Worm (Caenorhabditis elegans) whole organism, L2 larva: ENCODE data around the gene T23B5.4.

Experiments
- ama-1 ChIP-seq: fragments of 150-350 bp; optimal IDR thresholded peaks from 2 replicates; lab custom pipeline; 2018; ENCODE audit warnings: inconsistent platforms
- ceh-82 ChIP-seq: fragments of 150-350 bp; optimal IDR thresholded peaks from 2 replicates; lab custom pipeline; 2014; ENCODE audit warnings: missing biosample characterization, missing genetic modification characterization
- dmd-4 ChIP-seq: sonication (generic microtip); optimal IDR thresholded peaks from 2 replicates; lab custom pipeline; 2017; ENCODE audit warnings: missing biosample characterization, missing genetic modification characterization
- egl-27 ChIP-seq: sonication (generic microtip); optimal IDR thresholded peaks from 3 replicates; lab custom pipeline; 2017; ENCODE audit warnings: missing biosample characterization, missing genetic modification reagents, missing genetic modification characterization
- elt-3 ChIP-seq: sonication (generic microtip); optimal IDR thresholded peaks from 2 replicates; lab custom pipeline; 2017; ENCODE audit warnings: missing biosample characterization, missing genetic modification characterization
- fos-1 ChIP-seq: fragments of 150-350 bp; optimal IDR thresholded peaks from 2 replicates; lab custom pipeline; 2014; ENCODE audit warnings: missing biosample characterization, missing genetic modification characterization
- lin-39 ChIP-seq: fragments of 150-350 bp; optimal IDR thresholded peaks from 2 replicates; lab custom pipeline; 2014; ENCODE audit warnings: missing biosample characterization, missing genetic modification reagents, missing genetic modification characterization
- mdl-1 ChIP-seq, 2 experiments: fragments of 150-350 bp in 1 of 2; sonication (generic microtip) in 1 of 2; optimal IDR thresholded peaks; 2 replicates each; lab custom pipeline; 2017; ENCODE audit warnings: missing biosample characterization in 2 of 2, missing genetic modification characterization in 2 of 2
- nhr-12 ChIP-seq: fragments of 150-350 bp; optimal IDR thresholded peaks from 2 replicates; lab custom pipeline; 2014; ENCODE audit warnings: missing biosample characterization, missing genetic modification characterization
- nhr-237 ChIP-seq: fragments of 150-350 bp; optimal IDR thresholded peaks from 2 replicates; lab custom pipeline; 2014; ENCODE audit warnings: missing biosample characterization, missing genetic modification characterization
- skn-1 ChIP-seq: sonication (generic microtip); optimal IDR thresholded peaks from 2 replicates; lab custom pipeline; 2017; ENCODE audit warnings: missing biosample characterization, missing genetic modification characterization
- snpc-4 ChIP-seq: fragments of 150-350 bp; optimal IDR thresholded peaks from 2 replicates; lab custom pipeline; 2014; ENCODE audit warnings: missing biosample characterization, missing genetic modification characterization
- unc-62 ChIP-seq: fragments of 150-350 bp; optimal IDR thresholded peaks from 2 replicates; lab custom pipeline; 2014; ENCODE audit warnings: missing biosample characterization, missing genetic modification reagents, missing genetic modification characterization
- zag-1 ChIP-seq: fragments of 150-350 bp; optimal IDR thresholded peaks from 2 replicates; lab custom pipeline; 2014; ENCODE audit warnings: missing biosample characterization, missing genetic modification characterization

- TF ChIP-seq ama-1 (lab: Kevin White, UChicago) = no peak
- TF ChIP-seq mdl-1 (tag; optimal IDR thresholded peaks at IDR 0.05; lab: Kevin White, UChicago) = no peak
- no peak for TF ChIP-seq unc-62 (GFP tag; lab: Kevin White, UChicago)
- no peak for TF ChIP-seq nhr-237
- no peak for TF ChIP-seq snpc-4 (tag; lab: Kevin White, UChicago)
- no peak for TF ChIP-seq lin-39
- TF ChIP-seq fos-1 (tag; lab: Kevin White, UChicago) = peak; percentile 15
- TF ChIP-seq dmd-4 (tag; lab: Kevin White, UChicago) = no peak
- no peak for TF ChIP-seq nhr-12 (tag; lab: Kevin White, UChicago)
- TF ChIP-seq elt-3 (tag; lab: Kevin White, UChicago) = no peak
- no peak for TF ChIP-seq ceh-82 (tag; lab: Kevin White, UChicago)
- TF ChIP-seq skn-1 (tag; lab: Kevin White, UChicago) = no peak
- TF ChIP-seq egl-27 (tag; lab: Kevin White, UChicago) = no peak
- no peak for TF ChIP-seq zag-1 (tag; lab: Kevin White, UChicago)
These were observed 26.1 kb downstream of the T23B5.4 start for ce11 chrIV:12700944-12701343.
